Fruit fly (Drosophila melanogaster): ENCODE measurements around the gene CG9154.

CG9154 gene

dm6 chr2L:6070656-6071231 lies at the start of gene CG9154, which contains the start of gene Kr-h2 (continued):
- no peak for TF ChIP-seq caup (GFP tag; optimal IDR thresholded peaks at IDR 0.05; ENCODE audit: severe bottlenecking)
- TF ChIP-seq Antp (GFP tag; optimal IDR thresholded peaks at IDR 0.05): peak; percentile 32
- no peak for TF ChIP-seq Lpt (GFP tag; optimal IDR thresholded peaks at IDR 0.05)
- 0 out of 2 replicates have a peak, but pooled peaks have one; percentile 18 for TF ChIP-seq ssp (GFP tag; IDR thresholded peaks at IDR 0.05)
- peak; percentile 25; the same call in 1 of the 2 replicates for TF ChIP-seq CG31224 (GFP tag; IDR thresholded peaks at IDR 0.05)
- no peak for TF ChIP-seq CG8388 (GFP tag; optimal IDR thresholded peaks at IDR 0.05)
- TF ChIP-seq Atf3 (GFP tag; optimal IDR thresholded peaks at IDR 0.05): no peak
- TF ChIP-seq fd3F (GFP tag; optimal IDR thresholded peaks at IDR 0.05): no peak
- peak; percentile 37 for TF ChIP-seq phol (tag; optimal IDR thresholded peaks at IDR 0.05)
- no peak for TF ChIP-seq CG3281 (GFP tag; optimal IDR thresholded peaks at IDR 0.05)
- TF ChIP-seq Rfx (GFP tag; IDR thresholded peaks at IDR 0.05): no peak; the same call in 1 of the 2 replicates
- peak; percentile 60 for TF ChIP-seq CG9932 (GFP tag; IDR thresholded peaks at IDR 0.05)
- peak; percentile 65 for TF ChIP-seq stwl (tag; optimal IDR thresholded peaks at IDR 0.05)
- no peak for TF ChIP-seq CG1529 (GFP tag; optimal IDR thresholded peaks at IDR 0.05)
- peak; percentile 14 for TF ChIP-seq CG11723 (GFP tag; optimal IDR thresholded peaks at IDR 0.05)
- peak; percentile 39 for TF ChIP-seq CG11504 (tag; optimal IDR thresholded peaks at IDR 0.05)
- no peak for TF ChIP-seq Optix (GFP tag; IDR thresholded peaks at IDR 0.05)
- TF ChIP-seq hth (optimal IDR thresholded peaks at IDR 0.05): no peak
- 0 out of 2 replicates have a peak, but pooled peaks have one; percentile 20 for TF ChIP-seq CG14014 (GFP tag; IDR thresholded peaks at IDR 0.05)
- peak; percentile 79 for TF ChIP-seq CG12659 (GFP tag; optimal IDR thresholded peaks at IDR 0.05)
- peak; percentile 47 for TF ChIP-seq CG8924 (tag; optimal IDR thresholded peaks at IDR 0.05)
- peak; percentile 95 for TF ChIP-seq wek (GFP tag; optimal IDR thresholded peaks at IDR 0.05)
- no peak for TF ChIP-seq Dfd (GFP tag; optimal IDR thresholded peaks at IDR 0.05)
- no peak for TF ChIP-seq luna (GFP tag; optimal IDR thresholded peaks at IDR 0.05)
- TF ChIP-seq Dek (tag; optimal IDR thresholded peaks at IDR 0.05): peak; percentile 76
- TF ChIP-seq CG14860 (GFP tag; IDR thresholded peaks at IDR 0.05; ENCODE audit: partially characterized antibody): peak; percentile 78
- TF ChIP-seq pan (optimal IDR thresholded peaks at IDR 0.05): no peak
- peak in 1 of 2 experiments; percentile 41 for TF ChIP-seq pan (GFP tag; optimal IDR thresholded peaks at IDR 0.05 in 1 of 2, IDR thresholded peaks at IDR 0.05 in 1 of 2)
- TF ChIP-seq CG12071 (GFP tag; optimal IDR thresholded peaks at IDR 0.05): no peak
- no peak for TF ChIP-seq az2 (GFP tag; optimal IDR thresholded peaks at IDR 0.05)
- no peak for TF ChIP-seq CG7357 (GFP tag; IDR thresholded peaks at IDR 0.05)
- no peak for TF ChIP-seq fru (optimal IDR thresholded peaks at IDR 0.05)
- TF ChIP-seq HLHmδ (GFP tag; optimal IDR thresholded peaks at IDR 0.05): no peak
- peak; percentile 64 for TF ChIP-seq CG17829 (tag; optimal IDR thresholded peaks at IDR 0.05)
- peak; percentile 23 for TF ChIP-seq Mes4 (GFP tag; optimal IDR thresholded peaks at IDR 0.05)
- no peak for TF ChIP-seq CG32772 (GFP tag; IDR thresholded peaks at IDR 0.05)
- TF ChIP-seq scrt (GFP tag; optimal IDR thresholded peaks at IDR 0.05): no peak
- no peak for TF ChIP-seq CG7987 (GFP tag; optimal IDR thresholded peaks at IDR 0.05)
- no peak for TF ChIP-seq NC2α (GFP tag; optimal IDR thresholded peaks at IDR 0.05)
- no peak for TF ChIP-seq ci (GFP tag; IDR thresholded peaks at IDR 0.05)
- TF ChIP-seq CG17802 (tag; optimal IDR thresholded peaks at IDR 0.05): peak; percentile 11
- peak; percentile 70 for TF ChIP-seq CG2120 (GFP tag; optimal IDR thresholded peaks at IDR 0.05)
- peak; percentile 24 for TF ChIP-seq mirr (GFP tag; optimal IDR thresholded peaks at IDR 0.05)
- peak; percentile 93 for TF ChIP-seq Sry-δ (GFP tag; optimal IDR thresholded peaks at IDR 0.05)
- no peak for TF ChIP-seq CG10654 (GFP tag; optimal IDR thresholded peaks at IDR 0.05)
- no peak for TF ChIP-seq cg (GFP tag; optimal IDR thresholded peaks at IDR 0.05)
- no peak for TF ChIP-seq klu (GFP tag; IDR thresholded peaks at IDR 0.05)
- TF ChIP-seq CG33557 (GFP tag; optimal IDR thresholded peaks at IDR 0.05): no peak
- peak; percentile 61 for TF ChIP-seq Scr (GFP tag; IDR thresholded peaks at IDR 0.05; ENCODE audit: partially characterized antibody)
- TF ChIP-seq Ets65A (GFP tag): peak; percentile 94
- TF ChIP-seq CG9609 (GFP tag; optimal IDR thresholded peaks at IDR 0.05): peak; percentile 14
